Fruit fly (Drosophila melanogaster) whole organism, prepupa: ENCODE results near the gene CLIP-190.

Experiments
- Blimp-1 ChIP-seq: fragments of 200-800 bp; sonication (Bioruptor generic); optimal IDR thresholded peaks from 3 replicates; lab custom pipeline; 2017; ENCODE audit warnings: missing biosample characterization, missing genetic modification characterization, mild to moderate bottlenecking, moderate library complexity, missing genetic modification reagents
- CG10631 ChIP-seq: fragments of 200-800 bp; sonication (Bioruptor generic); optimal IDR thresholded peaks from 2 replicates; lab custom pipeline; 2016; ENCODE audit warnings: missing biosample characterization, missing genetic modification characterization
- CG11762 ChIP-seq: fragments of 200-800 bp; sonication (Bioruptor generic); optimal IDR thresholded peaks from 3 replicates; lab custom pipeline; 2016; ENCODE audit warnings: missing biosample characterization, missing genetic modification characterization; ENCODE audit not compliant: insufficient read depth
- CG16779 ChIP-seq: fragments of 200-800 bp; sonication (Bioruptor generic); optimal IDR thresholded peaks from 3 replicates; lab custom pipeline; 2017; ENCODE audit warnings: missing biosample characterization, mild to moderate bottlenecking, missing genetic modification characterization
- CG6163 ChIP-seq: fragments of 200-800 bp; sonication (Bioruptor generic); IDR thresholded peaks from 3 replicates; pipeline ENCODE4 v1.3.6; 2022; ENCODE audit warnings: missing biosample characterization, missing genetic modification characterization
- CG6854 ChIP-seq: fragments of 200-800 bp; sonication (Bioruptor generic); optimal IDR thresholded peaks from 2 replicates; lab custom pipeline; 2017; ENCODE audit warnings: missing biosample characterization, mild to moderate bottlenecking, missing genetic modification characterization
- CG7368 ChIP-seq: fragments of 200-800 bp; sonication (Bioruptor generic); optimal IDR thresholded peaks from 3 replicates; lab custom pipeline; 2016; ENCODE audit warnings: missing biosample characterization, missing genetic modification characterization
- Eip93F ChIP-seq: fragments of 200-800 bp; sonication (Bioruptor generic); optimal IDR thresholded peaks from 2 replicates; lab custom pipeline; 2016; ENCODE audit warnings: missing biosample characterization, mild to moderate bottlenecking, missing genetic modification characterization
- Gug ChIP-seq: fragments of 200-800 bp; sonication (Bioruptor generic); IDR thresholded peaks from 2 replicates; pipeline ENCODE4 v1.3.6; 2022; ENCODE audit warnings: missing biosample characterization, missing genetic modification characterization
- Hr4 ChIP-seq: fragments of 200-800 bp; sonication (Bioruptor generic); optimal IDR thresholded peaks from 3 replicates; lab custom pipeline; 2016; ENCODE audit warnings: missing biosample characterization, missing genetic modification characterization
- OdsH ChIP-seq: fragments of 200-800 bp; sonication (Bioruptor generic); optimal IDR thresholded peaks from 3 replicates; lab custom pipeline; 2016; ENCODE audit warnings: missing biosample characterization, missing genetic modification characterization
- Sox102F ChIP-seq: fragments of 200-800 bp; sonication (Bioruptor generic); optimal IDR thresholded peaks from 2 replicates; lab custom pipeline; 2016; ENCODE audit warnings: missing biosample characterization, mild to moderate bottlenecking, missing genetic modification characterization
- pdm3 ChIP-seq: fragments of 200-800 bp; sonication (Bioruptor generic); optimal IDR thresholded peaks from 3 replicates; lab custom pipeline; 2016; ENCODE audit warnings: missing biosample characterization, missing genetic modification characterization

- TF ChIP-seq OdsH (GFP tag; lab: Kevin White, UChicago) (peak; percentile 67), CG6163 (GFP tag; lab: Robert Waterston, UW) (no peak; the same call in 1 of the 3 replicates), Eip93F (no peak), Gug (no peak), Sox102F (peak; percentile 9), CG6854 (no peak), CG7368 (GFP tag; lab: Kevin White, UChicago) (peak; percentile 12), Blimp-1 (GFP tag; lab: Kevin White, UChicago) (peak; percentile 9), CG11762 (GFP tag; lab: Kevin White, UChicago) (peak; percentile 33), CG16779 (no peak), CG10631 (GFP tag; lab: Kevin White, UChicago) (peak; percentile 36), pdm3 (GFP tag; lab: Kevin White, UChicago) (peak; percentile 76), Hr4 (GFP tag; lab: Kevin White, UChicago) (peak; percentile 78)
Measured at dm6 chr2L:17449608-17450504, 65.4 kb downstream of the CLIP-190 start, which contains the start of gene dl.
